Fruit fly (Drosophila melanogaster) whole organism, embryonic: ENCODE data around the gene Atg12.

Experiments used
- Atf-2 ChIP-seq: fragments of 200-800 bp; sonication (Bioruptor generic); optimal IDR thresholded peaks from 2 replicates; lab custom pipeline; 2016; ENCODE audit warnings: missing biosample characterization, missing genetic modification characterization
- Bgb ChIP-seq: fragments of 200-800 bp; sonication (Bioruptor generic); IDR thresholded peaks from 2 replicates; pipeline ENCODE4 v1.3.6; 2022; ENCODE audit warnings: missing biosample characterization, missing genetic modification characterization; ENCODE audit not compliant: partially characterized antibody
- CG10565 ChIP-seq: fragments of 200-800 bp; sonication (Bioruptor generic); optimal IDR thresholded peaks from 3 replicates; lab custom pipeline; 2016; ENCODE audit warnings: missing biosample characterization, mild to moderate bottlenecking, missing genetic modification characterization
- CG10979 ChIP-seq: fragments of 200-800 bp; sonication (Bioruptor generic); optimal IDR thresholded peaks from 2 replicates; lab custom pipeline; 2018; ENCODE audit warnings: missing biosample characterization, mild to moderate bottlenecking, missing genetic modification characterization, moderate library complexity
- CG11456 ChIP-seq: fragments of 200-800 bp; sonication (Bioruptor generic); IDR thresholded peaks from 3 replicates; pipeline ENCODE4 v1.3.6; 2022; ENCODE audit warnings: missing biosample characterization, missing genetic modification characterization
- CG11723 ChIP-seq: fragments of 200-800 bp; sonication (Bioruptor generic); optimal IDR thresholded peaks from 2 replicates; lab custom pipeline; 2017; ENCODE audit warnings: missing biosample characterization, mild to moderate bottlenecking, missing genetic modification characterization
- CG12071 ChIP-seq: fragments of 200-800 bp; sonication (Bioruptor generic); optimal IDR thresholded peaks from 3 replicates; lab custom pipeline; 2018; ENCODE audit warnings: missing biosample characterization, mild to moderate bottlenecking, missing genetic modification characterization
- CG12769 ChIP-seq: fragments of 200-800 bp; sonication (Bioruptor generic); optimal IDR thresholded peaks from 2 replicates; lab custom pipeline; 2019; ENCODE audit warnings: missing biosample characterization, mild to moderate bottlenecking, missing genetic modification characterization, moderate library complexity
- CG13287 ChIP-seq: fragments of 200-800 bp; sonication (Bioruptor generic); IDR thresholded peaks from 2 replicates; pipeline ENCODE4 v1.3.6; 2022; ENCODE audit warnings: missing biosample characterization, missing genetic modification characterization; ENCODE audit not compliant: partially characterized antibody
- CG14860 ChIP-seq: fragments of 200-800 bp; sonication (Bioruptor generic); IDR thresholded peaks from 3 replicates; pipeline ENCODE4 v1.3.6; 2022; ENCODE audit warnings: missing biosample characterization, missing genetic modification characterization; ENCODE audit not compliant: partially characterized antibody
- CG15269 ChIP-seq: fragments of 200-800 bp; sonication (Bioruptor generic); optimal IDR thresholded peaks from 2 replicates; lab custom pipeline; 2018; ENCODE audit warnings: missing biosample characterization, mild to moderate bottlenecking, missing genetic modification characterization, moderate library complexity
- CG15696 ChIP-seq: fragments of 200-800 bp; sonication (Bioruptor generic); optimal IDR thresholded peaks from 2 replicates; lab custom pipeline; 2019; ENCODE audit warnings: missing biosample characterization, mild to moderate bottlenecking, missing genetic modification characterization, moderate library complexity
- CG1603 ChIP-seq: fragments of 200-800 bp; sonication (Bioruptor generic); optimal IDR thresholded peaks from 2 replicates; lab custom pipeline; 2019; ENCODE audit warnings: missing biosample characterization, mild to moderate bottlenecking, missing genetic modification characterization, moderate library complexity
- CG2129 ChIP-seq: fragments of 200-800 bp; sonication (Bioruptor generic); IDR thresholded peaks from 2 replicates; pipeline ENCODE4 v1.3.6; 2022; ENCODE audit warnings: missing biosample characterization, missing genetic modification characterization; ENCODE audit not compliant: partially characterized antibody
- CG2712 ChIP-seq: fragments of 200-800 bp; optimal IDR thresholded peaks from 3 replicates; lab custom pipeline; 2019; ENCODE audit warnings: missing biosample characterization, mild to moderate bottlenecking, missing genetic modification characterization, moderate library complexity
- CG31224 ChIP-seq: fragments of 200-800 bp; sonication (Bioruptor generic); IDR thresholded peaks from 2 replicates; pipeline ENCODE4 v1.3.6; 2022; ENCODE audit warnings: missing biosample characterization, missing genetic modification characterization
- CG31441 ChIP-seq: fragments of 200-800 bp; sonication (Bioruptor generic); IDR thresholded peaks from 2 replicates; pipeline ENCODE4 v1.3.6; 2022; ENCODE audit warnings: missing biosample characterization, missing genetic modification characterization
- CG33213 ChIP-seq: fragments of 200-800 bp; sonication (Bioruptor generic); optimal IDR thresholded peaks from 3 replicates; lab custom pipeline; 2016; ENCODE audit warnings: missing biosample characterization, missing genetic modification characterization
- CG3407 ChIP-seq: fragments of 200-800 bp; sonication (Bioruptor generic); optimal IDR thresholded peaks from 2 replicates; lab custom pipeline; 2018; ENCODE audit warnings: missing biosample characterization, mild to moderate bottlenecking, missing genetic modification characterization
- CG4854 ChIP-seq: fragments of 200-800 bp; sonication (Bioruptor generic); optimal IDR thresholded peaks from 2 replicates; lab custom pipeline; 2016; ENCODE audit warnings: missing biosample characterization, missing genetic modification characterization, inconsistent platforms
- CG6689 ChIP-seq: fragments of 200-800 bp; sonication (Bioruptor generic); IDR thresholded peaks from 2 replicates; pipeline ENCODE4 v1.3.6; 2022; ENCODE audit warnings: missing biosample characterization, missing genetic modification characterization
- CG9797 ChIP-seq: fragments of 200-800 bp; sonication (Bioruptor generic); optimal IDR thresholded peaks from 3 replicates; lab custom pipeline; 2018; ENCODE audit warnings: missing biosample characterization, mild to moderate bottlenecking, missing genetic modification characterization
- Camta ChIP-seq: fragments of 200-800 bp; sonication (Bioruptor generic); optimal IDR thresholded peaks from 2 replicates; lab custom pipeline; 2016; ENCODE audit warnings: missing biosample characterization, missing genetic modification characterization
- D19A ChIP-seq: fragments of 200-800 bp; optimal IDR thresholded peaks from 3 replicates; lab custom pipeline; 2019; ENCODE audit warnings: missing biosample characterization, mild to moderate bottlenecking, missing genetic modification characterization, moderate library complexity
- Ets97D ChIP-seq: fragments of 200-800 bp; sonication (Bioruptor generic); optimal IDR thresholded peaks from 3 replicates; lab custom pipeline; 2016; ENCODE audit warnings: missing biosample characterization, missing genetic modification characterization
- Gsc ChIP-seq: fragments of 200-800 bp; sonication (Bioruptor generic); IDR thresholded peaks from 2 replicates; pipeline ENCODE4 v1.3.6; 2022; ENCODE audit warnings: missing biosample characterization, missing genetic modification characterization
- Max ChIP-seq: fragments of 200-800 bp; sonication (Bioruptor generic); optimal IDR thresholded peaks from 2 replicates; lab custom pipeline; 2016; ENCODE audit warnings: missing biosample characterization, mild to moderate bottlenecking, missing genetic modification characterization
- Oli ChIP-seq: fragments of 200-800 bp; sonication (Bioruptor generic); optimal IDR thresholded peaks from 2 replicates; lab custom pipeline; 2018; ENCODE audit warnings: missing biosample characterization, mild to moderate bottlenecking, missing genetic modification characterization, moderate library complexity
- Ravus ChIP-seq: fragments of 200-800 bp; sonication (Bioruptor generic); IDR thresholded peaks from 2 replicates; pipeline ENCODE4 v1.3.6; 2022; ENCODE audit warnings: missing biosample characterization, missing genetic modification characterization
- Rx ChIP-seq: fragments of 200-800 bp; sonication (Bioruptor generic); IDR thresholded peaks from 2 replicates; pipeline ENCODE4 v1.3.6; 2022; ENCODE audit warnings: missing biosample characterization, missing genetic modification characterization
- Usf ChIP-seq: fragments of 200-800 bp; sonication (Bioruptor generic); optimal IDR thresholded peaks from 2 replicates; lab custom pipeline; 2017; ENCODE audit warnings: missing genotype, missing biosample characterization, missing genetic modification characterization
- Xbp1 ChIP-seq: fragments of 200-800 bp; sonication (Bioruptor generic); optimal IDR thresholded peaks from 3 replicates; lab custom pipeline; 2016; ENCODE audit warnings: missing biosample characterization, mild to moderate bottlenecking, missing genetic modification characterization
- bigmax ChIP-seq: fragments of 200-800 bp; sonication (Bioruptor generic); optimal IDR thresholded peaks from 2 replicates; lab custom pipeline; 2018; ENCODE audit warnings: missing biosample characterization, mild to moderate bottlenecking, missing genetic modification characterization
- br ChIP-seq: fragments of >200 bp; optimal IDR thresholded peaks from 2 replicates; lab custom pipeline; 2017
- chif ChIP-seq, 2 experiments: fragments of 200-800 bp; sonication (Bioruptor generic); optimal IDR thresholded peaks; 3 replicates each; lab custom pipeline; 2016; ENCODE audit warnings: missing biosample characterization in 2 of 2, missing genetic modification characterization in 2 of 2
- chn ChIP-seq: fragments of 200-800 bp; sonication (Bioruptor generic); optimal IDR thresholded peaks from 2 replicates; lab custom pipeline; 2016; ENCODE audit warnings: missing biosample characterization, missing genetic modification characterization
- corto ChIP-seq: fragments of 200-800 bp; sonication (Bioruptor generic); optimal IDR thresholded peaks from 2 replicates; lab custom pipeline; 2016; ENCODE audit warnings: missing biosample characterization, mild to moderate bottlenecking, missing genetic modification characterization, moderate library complexity
- crc ChIP-seq: fragments of 200-800 bp; sonication (Bioruptor generic); optimal IDR thresholded peaks from 2 replicates; lab custom pipeline; 2016; ENCODE audit warnings: missing biosample characterization, missing genetic modification characterization
- crol ChIP-seq: fragments of 200-800 bp; sonication (Bioruptor generic); IDR thresholded peaks from 2 replicates; pipeline ENCODE4 v1.3.6; 2022; ENCODE audit warnings: missing biosample characterization, missing genetic modification characterization
- exex ChIP-seq: fragments of 200-800 bp; sonication (Bioruptor generic); optimal IDR thresholded peaks from 4 replicates; lab custom pipeline; 2018; ENCODE audit warnings: missing biosample characterization, mild to moderate bottlenecking, missing genetic modification characterization, moderate library complexity
- ftz-f1 ChIP-seq: fragments of 200-800 bp; sonication (Bioruptor generic); optimal IDR thresholded peaks from 2 replicates; lab custom pipeline; 2016; ENCODE audit warnings: missing biosample characterization, missing genetic modification characterization
- gsb ChIP-seq: fragments of 200-800 bp; sonication (Bioruptor generic); IDR thresholded peaks from 2 replicates; pipeline ENCODE4 v1.3.6; 2022; ENCODE audit warnings: missing biosample characterization, missing genetic modification characterization
- gsb-n ChIP-seq: fragments of 200-800 bp; sonication (Bioruptor generic); optimal IDR thresholded peaks from 3 replicates; lab custom pipeline; 2018; ENCODE audit warnings: missing biosample characterization, mild to moderate bottlenecking, missing genetic modification characterization
- insv ChIP-seq, 2 experiments: fragments of 200-800 bp; sonication (Bioruptor generic); optimal IDR thresholded peaks; 3 replicates each; lab custom pipeline; 2016 to 2018; ENCODE audit warnings: missing biosample characterization in 2 of 2, missing genetic modification characterization in 2 of 2
- kah ChIP-seq: fragments of 200-800 bp; sonication (Bioruptor generic); optimal IDR thresholded peaks from 2 replicates; lab custom pipeline; 2018; ENCODE audit warnings: missing biosample characterization, mild to moderate bottlenecking, missing genetic modification characterization
- nerfin-1 ChIP-seq: fragments of 200-800 bp; sonication (Bioruptor generic); optimal IDR thresholded peaks from 3 replicates; lab custom pipeline; 2019; ENCODE audit warnings: missing biosample characterization, mild to moderate bottlenecking, missing genetic modification characterization, moderate library complexity
- nerfin-2 ChIP-seq: fragments of 200-800 bp; sonication (Bioruptor generic); IDR thresholded peaks from 2 replicates; pipeline ENCODE4 v1.3.6; 2022; ENCODE audit warnings: missing biosample characterization, missing genetic modification characterization; ENCODE audit not compliant: partially characterized antibody
- nmo ChIP-seq: fragments of 200-800 bp; sonication (Bioruptor generic); optimal IDR thresholded peaks from 2 replicates; lab custom pipeline; 2018; ENCODE audit warnings: missing biosample characterization, mild to moderate bottlenecking, missing genetic modification characterization, moderate library complexity
- pzg ChIP-seq: fragments of 200-800 bp; sonication (Bioruptor generic); optimal IDR thresholded peaks from 3 replicates; lab custom pipeline; 2018; ENCODE audit warnings: missing biosample characterization, mild to moderate bottlenecking, missing genetic modification characterization, moderate library complexity
- ro ChIP-seq: fragments of 200-800 bp; sonication (Bioruptor generic); IDR thresholded peaks from 2 replicates; pipeline ENCODE4 v1.3.6; 2022; ENCODE audit warnings: missing biosample characterization, missing genetic modification characterization
- tap ChIP-seq: fragments of 200-800 bp; optimal IDR thresholded peaks from 3 replicates; lab custom pipeline; 2019; ENCODE audit warnings: missing biosample characterization, mild to moderate bottlenecking, missing genetic modification characterization, moderate library complexity

The Atg12 gene

DNA sequence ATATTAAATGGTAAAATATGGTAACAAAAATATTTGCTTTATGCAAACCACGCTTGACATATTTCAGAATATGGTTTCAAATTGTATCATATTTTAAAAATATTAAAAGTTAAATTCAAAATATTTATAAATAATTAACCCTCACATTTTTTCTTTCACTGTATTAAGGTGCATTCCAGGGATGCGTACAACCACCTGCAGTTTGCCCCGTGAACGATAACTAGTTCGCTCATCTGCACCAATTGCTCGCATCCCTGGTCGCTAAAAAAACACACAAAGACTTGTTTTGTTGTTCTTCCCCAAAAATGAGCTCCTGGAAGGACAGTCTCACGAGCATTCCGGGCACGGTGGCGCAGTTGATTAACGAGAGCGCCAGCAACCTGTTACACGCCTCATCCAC lies 4.8 kb upstream of the Atg12 start, which contains the start of gene DEF8 (continued):
- TF ChIP-seq CG15269 (peak; percentile 92), pzg (peak; percentile 61), CG13287 (GFP tag; lab: Robert Waterston, UW) (peak; percentile 38; the same call in 1 of the 2 replicates), chif (GFP tag; optimal IDR thresholded peaks at IDR 0.05; lab: Kevin White, UChicago) (peak; percentile 27 to 66), CG11456 (GFP tag; lab: Robert Waterston, UW) (peak; percentile 78), Ravus (GFP tag; lab: Robert Waterston, UW) (peak; percentile 42; the same call in 1 of the 2 replicates), ftz-f1 (peak; percentile 94), Xbp1 (GFP tag; lab: Kevin White, UChicago) (peak; percentile 86), Camta (peak; percentile 37), insv (GFP tag; optimal IDR thresholded peaks at IDR 0.05; lab: Kevin White, UChicago) (peak in 1 of 2 experiments; percentile 54), CG12769 (tag; lab: Kevin White, UChicago) (no peak), CG3407 (GFP tag; lab: Kevin White, UChicago) (peak; percentile 38), br (lab: Kevin White, UChicago) (no peak), CG1603 (peak; percentile 71), CG2129 (GFP tag; lab: Robert Waterston, UW) (no peak), CG10565 (GFP tag; lab: Kevin White, UChicago) (no peak), exex (tag; lab: Kevin White, UChicago) (no peak), CG33213 (GFP tag; lab: Kevin White, UChicago) (no peak), Atf-2 (GFP tag; lab: Kevin White, UChicago) (peak; percentile 13), chn (GFP tag; lab: Kevin White, UChicago) (peak; percentile 53), CG6689 (GFP tag; lab: Robert Waterston, UW) (peak; percentile 86), corto (no peak), Gsc (no peak), Usf (GFP tag; lab: Kevin White, UChicago) (peak; percentile 49), kah (peak; percentile 100), CG4854 (GFP tag; lab: Kevin White, UChicago) (no peak), crol (no peak), CG9797 (GFP tag; lab: Kevin White, UChicago) (peak; percentile 31), CG31441 (GFP tag; lab: Robert Waterston, UW) (peak; percentile 90), Max (GFP tag; lab: Kevin White, UChicago) (peak; percentile 76), nmo (GFP tag; lab: Kevin White, UChicago) (peak; percentile 92), CG12071 (no peak), nerfin-2 (GFP tag; lab: Robert Waterston, UW) (no peak), D19A (tag; lab: Kevin White, UChicago) (peak; percentile 87), CG11723 (GFP tag; lab: Kevin White, UChicago) (peak; percentile 68), CG31224 (GFP tag; lab: Robert Waterston, UW) (peak; percentile 72), Rx (peak; percentile 45), tap (tag; lab: Kevin White, UChicago) (peak; percentile 90), crc (no peak), CG2712 (tag; lab: Kevin White, UChicago) (peak; percentile 92), bigmax (GFP tag; lab: Kevin White, UChicago) (no peak), CG15696 (tag; lab: Kevin White, UChicago) (peak; percentile 85), Ets97D (GFP tag; lab: Kevin White, UChicago) (no peak), Oli (peak; percentile 85), gsb (GFP tag; lab: Robert Waterston, UW) (peak; percentile 60), nerfin-1 (tag; lab: Kevin White, UChicago) (peak; percentile 88), ro (peak; percentile 65), gsb-n (peak; percentile 85), CG10979 (tag; lab: Kevin White, UChicago) (peak; percentile 92), Bgb (GFP tag; lab: Robert Waterston, UW) (peak; percentile 53; the same call in 1 of the 2 replicates), CG14860 (no peak; the same call in 2 of the 3 replicates)
